Worm (Caenorhabditis elegans) whole organism, L1 larva: ENCODE data around the gene myrf-1.
A peak's percentile ranks its signal among the peaks of the same experiment; 100 is the strongest.

Source experiments
- C04F5.9 ChIP-seq: sonication (generic microtip); optimal IDR thresholded peaks from 2 replicates; lab custom pipeline; 2016; ENCODE audit warnings: missing genetic modification characterization, missing compliant biosample characterization
- C34B4.2 ChIP-seq: sonication (generic microtip); optimal IDR thresholded peaks from 2 replicates; lab custom pipeline; 2017; ENCODE audit warnings: mild to moderate bottlenecking, missing genetic modification characterization, missing compliant biosample characterization
- aha-1 ChIP-seq: fragments of 150-350 bp; optimal IDR thresholded peaks from 2 replicates; lab custom pipeline; 2014; ENCODE audit warnings: missing biosample characterization, missing genetic modification characterization
- alr-1 ChIP-seq: fragments of 200-800 bp; sonication (Bioruptor generic); optimal IDR thresholded peaks from 2 replicates; lab custom pipeline; 2018; ENCODE audit warnings: borderline replicate concordance, mild to moderate bottlenecking, missing genetic modification characterization, missing compliant biosample characterization
- aly-2 ChIP-seq: fragments of 150-350 bp; optimal IDR thresholded peaks from 2 replicates; lab custom pipeline; 2014; ENCODE audit warnings: missing biosample characterization, missing genetic modification characterization
- ceh-63 ChIP-seq: fragments of 200-800 bp; sonication (Bioruptor generic); optimal IDR thresholded peaks from 2 replicates; lab custom pipeline; 2018; ENCODE audit warnings: mild to moderate bottlenecking, missing genetic modification characterization, missing compliant biosample characterization
- ceh-88 ChIP-seq: fragments of 200-800 bp; sonication (Bioruptor generic); IDR thresholded peaks from 2 replicates; pipeline ENCODE4 v1.3.6; 2022; ENCODE audit warnings: missing genetic modification characterization, missing compliant biosample characterization
- ces-1 ChIP-seq: fragments of 150-350 bp; optimal IDR thresholded peaks from 2 replicates; lab custom pipeline; 2014; ENCODE audit warnings: missing biosample characterization, missing genetic modification reagents, missing genetic modification characterization
- efl-1 ChIP-seq, 4 experiments: fragments of 150-350 bp; optimal IDR thresholded peaks in 3 of 4; peaks in 1 of 4; 1 replicate in 1 of 4; 2 replicates in 3 of 4; lab custom pipeline; 2014; ENCODE audit warnings: missing biosample characterization in 2 of 4, missing genetic modification characterization in 2 of 4, missing genetic modification reagents in 2 of 4
- egl-27 ChIP-seq, 2 experiments: fragments of 150-350 bp in 1 of 2; sonication (generic microtip); optimal IDR thresholded peaks; 3 replicates each; lab custom pipeline; 2017 to 2018; ENCODE audit warnings: missing biosample characterization in 2 of 2, missing genetic modification characterization in 2 of 2, missing genetic modification reagents in 2 of 2
- elt-3 ChIP-seq, 6 experiments: fragments of 150-350 bp in 1 of 6; sonication (generic microtip); optimal IDR thresholded peaks; 2 replicates each; lab custom pipeline; 2017 to 2018; ENCODE audit warnings: missing biosample characterization in 6 of 6, missing genetic modification characterization in 6 of 6, inconsistent platforms in 1 of 6
- fkh-10 ChIP-seq: sonication (generic microtip); optimal IDR thresholded peaks from 2 replicates; lab custom pipeline; 2017; ENCODE audit warnings: missing biosample characterization, missing genetic modification reagents, missing genetic modification characterization
- hpl-2 ChIP-seq: fragments of 150-350 bp; optimal IDR thresholded peaks from 2 replicates; lab custom pipeline; 2014; ENCODE audit warnings: missing biosample characterization, missing genetic modification reagents, missing genetic modification characterization
- jun-1 ChIP-seq: fragments of 150-350 bp; optimal IDR thresholded peaks from 2 replicates; lab custom pipeline; 2014; ENCODE audit warnings: missing biosample characterization, missing genetic modification reagents, missing genetic modification characterization
- lin-13 ChIP-seq: fragments of 150-350 bp; optimal IDR thresholded peaks from 2 replicates; lab custom pipeline; 2014; ENCODE audit warnings: missing biosample characterization, missing genetic modification reagents, missing genetic modification characterization
- lin-35 ChIP-seq, 2 experiments: fragments of 150-350 bp; optimal IDR thresholded peaks; 2 replicates each; lab custom pipeline; 2014; ENCODE audit warnings: missing biosample characterization in 2 of 2, missing genetic modification characterization in 2 of 2, missing genetic modification reagents in 2 of 2
- lir-3 ChIP-seq: sonication (generic microtip); optimal IDR thresholded peaks from 2 replicates; lab custom pipeline; 2016; ENCODE audit warnings: mild to moderate bottlenecking, missing genetic modification characterization, moderate library complexity, missing compliant biosample characterization; ENCODE audit not compliant: poor library complexity
- mdl-1 ChIP-seq, 2 experiments: fragments of 150-350 bp; optimal IDR thresholded peaks; 2 replicates each; lab custom pipeline; 2014 to 2017; ENCODE audit warnings: missing biosample characterization in 2 of 2, missing genetic modification characterization in 2 of 2, inconsistent platforms in 1 of 2
- nhr-12 ChIP-seq: sonication (generic microtip); optimal IDR thresholded peaks from 2 replicates; lab custom pipeline; 2017; ENCODE audit warnings: missing biosample characterization, missing genetic modification characterization
- nhr-19 ChIP-seq: fragments of 200-800 bp; sonication (Bioruptor generic); conservative IDR thresholded peaks from 2 replicates; pipeline ENCODE4 v1.3.6; 2022; ENCODE audit warnings: missing genetic modification characterization, missing compliant biosample characterization
- nhr-20 ChIP-seq: sonication (generic microtip); optimal IDR thresholded peaks from 2 replicates; lab custom pipeline; 2016; ENCODE audit warnings: mild to moderate bottlenecking, missing genetic modification characterization, missing compliant biosample characterization
- nhr-28 ChIP-seq: fragments of 150-350 bp; optimal IDR thresholded peaks from 2 replicates; lab custom pipeline; 2014; ENCODE audit warnings: missing biosample characterization, missing genetic modification characterization
- nhr-71 ChIP-seq: sonication (generic microtip); optimal IDR thresholded peaks from 2 replicates; lab custom pipeline; 2016; ENCODE audit warnings: mild to moderate bottlenecking, missing genetic modification characterization, moderate library complexity, missing compliant biosample characterization
- nhr-77 ChIP-seq: fragments of 150-350 bp; optimal IDR thresholded peaks from 2 replicates; lab custom pipeline; 2014; ENCODE audit warnings: missing biosample characterization, missing genetic modification characterization
- nhr-84 ChIP-seq: sonication (generic microtip); optimal IDR thresholded peaks from 2 replicates; lab custom pipeline; 2017; ENCODE audit warnings: missing biosample characterization, missing genetic modification characterization
- nhr-85 ChIP-seq: sonication (generic microtip); peaks from one replicate; lab custom pipeline; 2016; ENCODE audit warnings: missing genetic modification characterization, inconsistent platforms, missing compliant biosample characterization
- pqm-1 ChIP-seq: sonication (generic microtip); optimal IDR thresholded peaks from 3 replicates; lab custom pipeline; 2017; ENCODE audit warnings: missing biosample characterization, missing genetic modification characterization
- skn-1 ChIP-seq: fragments of 150-350 bp; optimal IDR thresholded peaks from 2 replicates; lab custom pipeline; 2014; ENCODE audit warnings: missing biosample characterization, missing genetic modification characterization
- sup-37 ChIP-seq: fragments of 200-800 bp; sonication (Bioruptor generic); optimal IDR thresholded peaks from 2 replicates; lab custom pipeline; 2018; ENCODE audit warnings: mild to moderate bottlenecking, missing genetic modification characterization, missing compliant biosample characterization
- swsn-7 ChIP-seq: sonication (generic microtip); optimal IDR thresholded peaks from 2 replicates; lab custom pipeline; 2016; ENCODE audit warnings: missing genetic modification characterization, missing compliant biosample characterization
- tlp-1 ChIP-seq: fragments of 150-350 bp; optimal IDR thresholded peaks from 2 replicates; lab custom pipeline; 2014; ENCODE audit warnings: missing biosample characterization, missing genetic modification characterization
- unc-62 ChIP-seq: fragments of 150-350 bp; optimal IDR thresholded peaks from 2 replicates; lab custom pipeline; 2014; ENCODE audit warnings: missing biosample characterization, missing genetic modification reagents, missing genetic modification characterization
- unc-98 ChIP-seq: fragments of 200-800 bp; sonication (Bioruptor generic); IDR thresholded peaks from 2 replicates; pipeline ENCODE4 v1.3.6; 2022; ENCODE audit warnings: missing genetic modification characterization, missing compliant biosample characterization
- zag-1 ChIP-seq: fragments of 150-350 bp; optimal IDR thresholded peaks from 2 replicates; lab custom pipeline; 2014; ENCODE audit warnings: missing biosample characterization, missing genetic modification characterization

Gene myrf-1

DNA sequence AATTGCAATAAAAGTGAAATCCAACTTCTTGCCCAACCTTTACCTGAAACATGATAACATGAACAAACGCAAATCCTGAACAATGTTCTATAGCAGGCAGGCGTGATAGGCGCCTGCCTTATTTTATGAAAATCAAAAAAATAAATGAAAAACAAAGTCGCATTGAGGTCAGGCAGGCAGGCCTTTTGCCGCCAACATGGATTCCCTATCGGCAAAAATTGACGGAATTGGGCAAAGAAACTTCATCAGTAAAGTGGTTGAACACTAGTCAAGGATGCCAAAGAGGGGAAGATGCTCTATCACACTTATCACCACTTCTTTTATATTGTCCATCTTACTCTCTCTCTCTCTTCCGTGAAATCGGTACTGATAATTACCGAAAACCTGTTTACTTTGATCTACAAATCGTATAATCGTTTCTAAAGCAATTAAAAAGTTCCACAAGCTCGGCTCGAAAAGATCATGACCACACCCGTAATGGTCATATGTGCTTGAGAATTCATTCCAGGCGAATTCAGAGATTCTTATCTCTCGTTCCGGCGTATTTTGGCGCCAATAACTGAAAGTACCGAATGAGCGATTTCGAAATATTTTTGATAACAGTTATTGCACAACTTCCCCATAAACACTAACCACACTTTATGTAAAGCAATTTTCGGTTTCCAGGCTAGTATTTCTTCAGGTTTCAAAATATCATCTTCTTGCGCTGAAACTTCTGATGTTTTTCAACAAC, 20.4 kb downstream of the myrf-1 start, which contains the start of the genes clec-60 and ZK666.11:
clec-60 (minus strand) TSS at position 51 of the 733 bp plus-strand sequence.
ZK666.11 (plus strand) TSS at position 699 of the 733 bp plus-strand sequence.
- no peak for TF ChIP-seq unc-62 (GFP tag; lab: Kevin White, UChicago)
- no peak for TF ChIP-seq C04F5.9 (tag; lab: Kevin White, UChicago)
- TF ChIP-seq pqm-1 = no peak
- no peak for TF ChIP-seq efl-1 (optimal IDR thresholded peaks at IDR 0.05; lab: Kevin White, UChicago)
- peak in 1 of 2 experiments; percentile 56 for TF ChIP-seq efl-1 (GFP tag; optimal IDR thresholded peaks at IDR 0.05 in 1 of 2; lab: Kevin White, UChicago)
- TF ChIP-seq nhr-85 (tag; lab: Kevin White, UChicago) = peak; percentile 21
- TF ChIP-seq unc-98 (GFP tag; lab: Robert Waterston, UW) = no peak

DNA sequence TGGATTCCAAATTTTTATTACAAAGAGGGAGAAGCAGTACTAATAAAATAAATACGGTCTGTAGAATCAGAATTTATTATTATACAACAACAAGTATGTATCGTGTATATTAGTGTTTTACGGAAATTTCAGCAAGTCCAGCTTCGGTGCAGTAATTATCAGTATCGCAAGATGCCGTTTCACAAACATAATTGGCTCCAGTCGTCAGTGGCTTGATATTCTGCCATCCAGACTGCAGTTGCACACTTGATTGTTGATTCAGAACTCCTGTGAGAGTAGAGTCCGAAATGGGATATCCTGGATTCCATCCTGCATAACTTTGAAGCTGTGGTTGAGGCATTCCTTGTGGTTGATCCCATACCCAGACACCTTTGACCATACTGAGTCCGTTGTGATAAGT, 22.3 kb downstream of the myrf-1 start:
- TF ChIP-seq C34B4.2 (tag; lab: Kevin White, UChicago) (no peak), zag-1 (no peak), aha-1 (tag; lab: Kevin White, UChicago) (no peak), nhr-84 (tag; lab: Kevin White, UChicago) (no peak), nhr-85 (tag; lab: Kevin White, UChicago) (no peak), ceh-63 (GFP tag; lab: Kevin White, UChicago) (no peak), hpl-2 (no peak), tlp-1 (tag; lab: Kevin White, UChicago) (no peak), swsn-7 (tag; lab: Kevin White, UChicago) (no peak), nhr-71 (tag; lab: Kevin White, UChicago) (no peak), elt-3 (tag; optimal IDR thresholded peaks at IDR 0.05; lab: Kevin White, UChicago) (no peak), nhr-77 (tag; lab: Kevin White, UChicago) (no peak)

DNA sequence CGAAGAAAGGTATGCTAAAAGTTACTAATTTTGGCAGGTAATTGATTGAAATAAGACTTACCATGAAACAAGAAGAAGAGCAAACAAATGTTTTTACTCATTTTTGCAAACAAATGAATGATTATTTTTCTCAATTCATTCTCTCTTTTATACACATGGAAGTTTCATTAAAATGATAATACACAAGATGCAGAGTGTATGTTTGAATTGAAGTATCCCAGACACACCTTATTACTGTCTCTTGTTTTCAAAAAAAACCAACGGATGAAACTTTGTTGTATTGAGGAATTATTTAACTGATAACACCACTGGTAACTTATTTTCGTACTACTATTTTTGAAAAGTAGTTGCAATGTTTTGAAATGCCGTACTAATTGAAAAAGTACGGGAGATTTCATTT, 23.0 kb downstream of the myrf-1 start, which contains the start of gene clec-59:
clec-59 (minus strand) TSS at position 101 of the 400 bp plus-strand sequence.
- no peak for TF ChIP-seq lin-13 (GFP tag; lab: Kevin White, UChicago)
- no peak for TF ChIP-seq mdl-1 (tag; optimal IDR thresholded peaks at IDR 0.05; lab: Kevin White, UChicago)
- no peak for TF ChIP-seq nhr-12
- no peak for TF ChIP-seq ceh-63 (GFP tag; lab: Kevin White, UChicago)
- no peak for TF ChIP-seq lin-35 (GFP tag; optimal IDR thresholded peaks at IDR 0.05; lab: Kevin White, UChicago)
- no peak for TF ChIP-seq unc-98 (GFP tag; lab: Robert Waterston, UW)
- TF ChIP-seq alr-1 = no peak
- TF ChIP-seq nhr-19 (GFP tag; lab: Robert Waterston, UW) = no peak
- TF ChIP-seq skn-1 (tag; lab: Kevin White, UChicago) = no peak
- TF ChIP-seq nhr-28 = no peak
- TF ChIP-seq ces-1 (GFP tag; lab: Kevin White, UChicago) = no peak
- no peak for TF ChIP-seq nhr-84 (tag; lab: Kevin White, UChicago)
- TF ChIP-seq nhr-20 (tag; lab: Kevin White, UChicago) = no peak
- TF ChIP-seq aly-2 (tag; lab: Kevin White, UChicago) = no peak

DNA sequence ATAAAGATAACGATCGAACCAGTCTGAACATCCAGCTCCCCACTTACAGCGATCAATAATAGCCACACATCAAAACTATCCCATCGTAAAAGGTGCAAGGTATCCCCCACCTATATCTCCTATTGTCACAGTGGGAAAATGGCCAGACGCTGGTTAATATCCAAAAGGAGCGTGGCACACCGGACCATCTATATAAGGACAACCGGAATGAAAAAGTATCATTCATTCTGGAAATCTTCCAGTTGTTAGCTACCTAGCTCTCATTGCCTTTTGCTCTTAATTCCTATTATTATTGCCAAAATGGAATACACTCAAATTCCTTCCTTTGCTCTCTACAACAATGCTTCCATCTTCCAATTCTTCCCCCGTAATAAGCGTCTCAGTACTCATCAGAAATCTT, 25.4 kb downstream of the myrf-1 start, which contains the start of gene ZK666.4:
ZK666.4 (plus strand) TSS at position 301 of the 400 bp plus-strand sequence.
- TF ChIP-seq jun-1 (tag; lab: Kevin White, UChicago) (no peak), fkh-10 (GFP tag; lab: Kevin White, UChicago) (no peak), ceh-88 (GFP tag; lab: Robert Waterston, UW) (no peak), lir-3 (tag; lab: Kevin White, UChicago) (no peak), egl-27 (tag; optimal IDR thresholded peaks at IDR 0.05; lab: Kevin White, UChicago) (no peak), sup-37 (no peak)
